Worm (Caenorhabditis elegans): ENCODE measurements around the gene swsn-4.

The swsn-4 gene

DNA sequence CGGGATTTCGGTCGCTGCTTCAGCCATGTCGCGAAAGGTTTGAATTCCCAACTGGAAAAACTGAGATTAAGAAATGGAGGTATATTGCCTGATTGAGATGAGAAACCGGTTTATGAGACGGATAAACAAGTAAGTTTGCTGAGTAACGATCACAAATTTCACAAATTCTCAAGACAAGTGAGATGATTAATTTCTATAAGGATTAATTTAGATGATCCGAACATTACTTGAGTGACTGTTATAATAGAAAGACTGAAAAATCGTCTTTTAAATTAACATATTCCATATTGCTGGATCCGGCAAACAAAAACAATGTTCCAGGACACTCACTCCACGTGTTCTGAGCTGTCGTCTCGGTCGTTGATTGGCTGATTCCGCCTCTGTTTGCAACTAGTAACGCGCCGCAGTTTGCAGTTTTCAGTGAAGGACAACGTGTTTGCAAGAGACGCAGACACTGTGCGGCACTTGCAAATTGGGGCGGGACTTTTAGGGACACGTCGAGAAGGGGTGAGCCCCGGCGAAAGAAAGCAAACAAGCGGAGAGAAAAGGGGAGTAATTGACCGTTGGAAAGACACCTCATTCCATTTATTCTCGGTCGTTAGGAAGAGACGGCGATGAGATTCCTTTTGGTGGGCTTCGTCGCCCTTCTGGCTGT, 6.9 kb upstream of the swsn-4 start, which contains the start of the genes imp-2 and enpl-1 (continued):
- TF ChIP-seq pbrm-1 (GFP tag; IDR thresholded peaks at IDR 0.05), result peak; percentile 84
- peak; percentile 100 for TF ChIP-seq let-607 (tag; optimal IDR thresholded peaks at IDR 0.05)
- peak; percentile 82 for TF ChIP-seq mcd-1 (GFP tag; IDR thresholded peaks at IDR 0.05)
- peak; percentile 12 for TF ChIP-seq die-1 (tag; optimal IDR thresholded peaks at IDR 0.05)
- TF ChIP-seq nfya-2 (GFP tag; IDR thresholded peaks at IDR 0.05), result no peak
- peak; percentile 66; the same call in 1 of the 2 replicates for TF ChIP-seq lin-26 (GFP tag; IDR thresholded peaks at IDR 0.05)
- TF ChIP-seq egl-44 (GFP tag; IDR thresholded peaks at IDR 0.05), result peak; percentile 55; the same call in 1 of the 2 replicates
- no peak for TF ChIP-seq repo-1 (tag; optimal IDR thresholded peaks at IDR 0.05)
- TF ChIP-seq ceh-100 (GFP tag; IDR thresholded peaks at IDR 0.05), result peak; percentile 77
- no peak for TF ChIP-seq hlh-12 (tag; optimal IDR thresholded peaks at IDR 0.05)
- no peak for TF ChIP-seq hrde-1 (tag; optimal IDR thresholded peaks at IDR 0.05; ENCODE audit: borderline replicate concordance)
- TF ChIP-seq lir-1 (GFP tag; conservative IDR thresholded peaks at IDR 0.05), result peak; percentile 58; the same call in 1 of the 2 replicates
- no peak for TF ChIP-seq mxl-1 (tag; optimal IDR thresholded peaks at IDR 0.05)
- TF ChIP-seq dpl-1 (GFP tag; optimal IDR thresholded peaks at IDR 0.05), result peak; percentile 48
- TF ChIP-seq T26A5.8 (tag; optimal IDR thresholded peaks at IDR 0.05), result no peak
- no peak for TF ChIP-seq zim-3 (tag; optimal IDR thresholded peaks at IDR 0.05)
- TF ChIP-seq B0019.2 (GFP tag; conservative IDR thresholded peaks at IDR 0.05), result no peak
- peak; percentile 3 for TF ChIP-seq snpc-1.3 (tag; optimal IDR thresholded peaks at IDR 0.05; ENCODE audit: insufficient read depth)
- TF ChIP-seq lin-40 (tag; optimal IDR thresholded peaks at IDR 0.05), result peak; percentile 85
- peak; percentile 57 for TF ChIP-seq ZK185.1 (tag; optimal IDR thresholded peaks at IDR 0.05; ENCODE audit: poor library complexity, severe bottlenecking)
- no peak for TF ChIP-seq F57C9.4 (tag; optimal IDR thresholded peaks at IDR 0.05)
- no peak for TF ChIP-seq ztf-28 (GFP tag; IDR thresholded peaks at IDR 0.05)
- peak; percentile 22 for TF ChIP-seq athp-1 (tag; optimal IDR thresholded peaks at IDR 0.05)
- no peak for TF ChIP-seq lag-1 (GFP tag; IDR thresholded peaks at IDR 0.05)
- peak; percentile 60 for TF ChIP-seq K11D2.4 (GFP tag; IDR thresholded peaks at IDR 0.05)
- peak; percentile 65 for TF ChIP-seq tbp1 (GFP tag; optimal IDR thresholded peaks at IDR 0.05)
- TF ChIP-seq ceh-91 (GFP tag; IDR thresholded peaks at IDR 0.05), result no peak
- TF ChIP-seq ceh-58 (GFP tag; IDR thresholded peaks at IDR 0.05), result no peak
- TF ChIP-seq attf-6 (GFP tag; IDR thresholded peaks at IDR 0.05), result no peak
- peak; percentile 40 for TF ChIP-seq F57A8.1 (GFP tag; optimal IDR thresholded peaks at IDR 0.05)
- TF ChIP-seq aptf-3 (GFP tag; IDR thresholded peaks at IDR 0.05), result no peak
- TF ChIP-seq ets-4 (GFP tag; optimal IDR thresholded peaks at IDR 0.05), result peak; percentile 80
- TF ChIP-seq Y53G8AR.9 (GFP tag; conservative IDR thresholded peaks at IDR 0.05), result no peak
- peak; percentile 91 for TF ChIP-seq ekl-4 (GFP tag; IDR thresholded peaks at IDR 0.05)
- TF ChIP-seq nhr-27 (tag; optimal IDR thresholded peaks at IDR 0.05), result no peak
- no peak for TF ChIP-seq cebp-2 (GFP tag; IDR thresholded peaks at IDR 0.05)
- peak; percentile 97 for TF ChIP-seq zfh-2 (GFP tag; conservative IDR thresholded peaks at IDR 0.05)
- TF ChIP-seq hsf-1 (GFP tag; IDR thresholded peaks at IDR 0.05), result no peak
- TF ChIP-seq mel-28 (tag; optimal IDR thresholded peaks at IDR 0.05; ENCODE audit: borderline replicate concordance), result no peak
- TF ChIP-seq C06A6.2 (GFP tag; conservative IDR thresholded peaks at IDR 0.05), result peak; percentile 80
- TF ChIP-seq sea-2 (GFP tag; IDR thresholded peaks at IDR 0.05), result no peak
- peak; percentile 34 for TF ChIP-seq F49E8.2 (tag; optimal IDR thresholded peaks at IDR 0.05; ENCODE audit: insufficient read depth)
- TF ChIP-seq ztf-26 (tag; optimal IDR thresholded peaks at IDR 0.05), result peak; percentile 37
- no peak for TF ChIP-seq pha-4 (tag; optimal IDR thresholded peaks at IDR 0.05)
- TF ChIP-seq T07F8.4 (tag; optimal IDR thresholded peaks at IDR 0.05), result no peak
- TF ChIP-seq egrh-3 (GFP tag; IDR thresholded peaks at IDR 0.05), result peak; percentile 69
- peak; percentile 97 for TF ChIP-seq hmg-1.2 (GFP tag; IDR thresholded peaks at IDR 0.05)
- TF ChIP-seq fkh-3 (tag; optimal IDR thresholded peaks at IDR 0.05), result no peak
